Worm (Caenorhabditis elegans): Measurements from ENCODE around the gene C46A5.1.

ce11 chrIV:7785506-7786065, 21.9 kb downstream of the C46A5.1 start, which contains the start of gene tag-322:
- TF ChIP-seq nhr-90 (tag; optimal IDR thresholded peaks at IDR 0.05): no peak
- no peak for TF ChIP-seq rcor-1 (GFP tag; IDR thresholded peaks at IDR 0.05)
- no peak for TF ChIP-seq snpc-4 (GFP tag; optimal IDR thresholded peaks at IDR 0.05)
- TF ChIP-seq snpc-4 (tag; optimal IDR thresholded peaks at IDR 0.05): peak in 2 of 4 experiments; percentile 19 to 42
- no peak for TF ChIP-seq dpl-1 (GFP tag; optimal IDR thresholded peaks at IDR 0.05)
- no peak for TF ChIP-seq lin-26 (GFP tag; IDR thresholded peaks at IDR 0.05)
- TF ChIP-seq F52B5.7 (tag; optimal IDR thresholded peaks at IDR 0.05): no peak
- TF ChIP-seq sdz-38 (tag; optimal IDR thresholded peaks at IDR 0.05): no peak
- TF ChIP-seq nhr-80 (tag; optimal IDR thresholded peaks at IDR 0.05): no peak
- no peak for TF ChIP-seq bed-2 (GFP tag; IDR thresholded peaks at IDR 0.05)
- TF ChIP-seq nhr-27 (tag; optimal IDR thresholded peaks at IDR 0.05): no peak
- TF ChIP-seq ets-4 (GFP tag; optimal IDR thresholded peaks at IDR 0.05): no peak

All from whole organism, young adult.